Worm (Caenorhabditis elegans): Measurements from ENCODE around the gene algn-3.
A peak's percentile ranks its signal among the peaks of the same experiment; 100 is the strongest.

Gene algn-3

DNA sequence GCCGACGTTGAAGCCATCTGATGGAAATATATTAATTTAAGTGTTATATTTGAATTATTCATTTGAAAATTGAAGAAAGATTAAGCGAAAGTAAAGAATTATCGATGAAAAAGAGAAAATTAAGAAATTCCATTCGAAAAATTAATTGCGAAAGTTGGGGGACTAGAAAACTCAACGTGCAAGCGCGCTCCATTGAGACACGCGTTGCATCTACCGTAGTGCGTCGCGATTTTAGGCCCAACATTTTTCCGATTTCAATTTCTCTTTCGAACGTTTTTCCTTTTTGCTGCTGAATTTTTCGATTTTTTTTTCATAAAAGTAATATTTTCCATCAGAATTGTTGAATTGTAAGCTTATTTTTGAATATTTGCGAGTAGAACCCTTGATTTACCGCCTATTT lies 21.7 kb upstream of the algn-3 start, which contains the start of gene Y48B6A.1 (continued):
- peak; percentile 2 for TF ChIP-seq die-1 (tag; optimal IDR thresholded peaks at IDR 0.05)
- peak; percentile 81 for TF ChIP-seq lir-1 (GFP tag; conservative IDR thresholded peaks at IDR 0.05)
- TF ChIP-seq akir-1 (GFP tag; optimal IDR thresholded peaks at IDR 0.05), result no peak
- TF ChIP-seq ztf-25 (GFP tag; IDR thresholded peaks at IDR 0.05), result peak; percentile 90
- no peak for TF ChIP-seq ztf-22 (GFP tag; optimal IDR thresholded peaks at IDR 0.05)
- TF ChIP-seq K12H6.12 (tag; optimal IDR thresholded peaks at IDR 0.05), result peak; percentile 91
- TF ChIP-seq ceh-79 (tag; optimal IDR thresholded peaks at IDR 0.05), result no peak
- TF ChIP-seq snpc-4 (GFP tag; optimal IDR thresholded peaks at IDR 0.05), result peak; percentile 49
- TF ChIP-seq snpc-4 (tag; optimal IDR thresholded peaks at IDR 0.05), result peak; percentile 73 to 90 (median 78)
- no peak for TF ChIP-seq aptf-3 (GFP tag; IDR thresholded peaks at IDR 0.05)
- no peak for TF ChIP-seq ets-4 (GFP tag; optimal IDR thresholded peaks at IDR 0.05)
- TF ChIP-seq tlf-1 (GFP tag; optimal IDR thresholded peaks at IDR 0.05), result peak; percentile 85
- TF ChIP-seq ceh-40 (GFP tag; IDR thresholded peaks at IDR 0.05), result no peak
- peak; percentile 97 for TF ChIP-seq dox-1 (GFP tag; IDR thresholded peaks at IDR 0.05)
- peak; percentile 87 for TF ChIP-seq ceh-91 (GFP tag; IDR thresholded peaks at IDR 0.05)
- peak; percentile 93 for TF ChIP-seq lsl-1 (GFP tag; optimal IDR thresholded peaks at IDR 0.05)
- peak; percentile 78 for TF ChIP-seq madf-10 (tag; optimal IDR thresholded peaks at IDR 0.05)
- TF ChIP-seq somi-1 (GFP tag; optimal IDR thresholded peaks at IDR 0.05), result peak; percentile 32
- no peak for TF ChIP-seq hlh-26 (GFP tag; conservative IDR thresholded peaks at IDR 0.05)
- TF ChIP-seq F52B5.7 (tag; optimal IDR thresholded peaks at IDR 0.05), result peak; percentile 7
- TF ChIP-seq ccch-3 (GFP tag; optimal IDR thresholded peaks at IDR 0.05), result peak; percentile 80
- peak; percentile 36 for TF ChIP-seq F57A8.1 (GFP tag; optimal IDR thresholded peaks at IDR 0.05)
- no peak for TF ChIP-seq sea-2 (GFP tag; IDR thresholded peaks at IDR 0.05)
- TF ChIP-seq chd-7 (tag; optimal IDR thresholded peaks at IDR 0.05), result peak; percentile 30
- no peak for TF ChIP-seq F57C9.4 (tag; optimal IDR thresholded peaks at IDR 0.05)
- TF ChIP-seq nfyb-1 (GFP tag; IDR thresholded peaks at IDR 0.05), result 0 out of 2 replicates have a peak, but pooled peaks have one; percentile 40
- peak; percentile 66 for TF ChIP-seq attf-3 (GFP tag; conservative IDR thresholded peaks at IDR 0.05)
- no peak for TF ChIP-seq B0035.1 (tag; optimal IDR thresholded peaks at IDR 0.05)
- no peak for TF ChIP-seq nhr-179 (tag; optimal IDR thresholded peaks at IDR 0.05)
- TF ChIP-seq F49E8.2 (tag; optimal IDR thresholded peaks at IDR 0.05; ENCODE audit: insufficient read depth), result peak; percentile 92
- TF ChIP-seq unc-62 (GFP tag; optimal IDR thresholded peaks at IDR 0.05), result no peak
- no peak for TF ChIP-seq F39B2.1 (GFP tag; IDR thresholded peaks at IDR 0.05)
- TF ChIP-seq Y67H2A.10 (GFP tag; conservative IDR thresholded peaks at IDR 0.05), result peak; percentile 76
- 0 out of 2 replicates have a peak, but pooled peaks have one; percentile 46 for TF ChIP-seq egl-44 (GFP tag; IDR thresholded peaks at IDR 0.05)
- TF ChIP-seq hrde-1 (tag; optimal IDR thresholded peaks at IDR 0.05; ENCODE audit: borderline replicate concordance), result no peak
- TF ChIP-seq T07F8.4 (tag; optimal IDR thresholded peaks at IDR 0.05), result no peak
- no peak for TF ChIP-seq Y53F4B.3 (GFP tag; IDR thresholded peaks at IDR 0.05)
- no peak for TF ChIP-seq rpc-1 (optimal IDR thresholded peaks at IDR 0.05)
- peak; percentile 3 for TF ChIP-seq rpc-1 (tag; optimal IDR thresholded peaks at IDR 0.05)
- no peak for TF ChIP-seq T26A5.8 (tag; optimal IDR thresholded peaks at IDR 0.05)
- peak; percentile 89 for TF ChIP-seq athp-1 (tag; optimal IDR thresholded peaks at IDR 0.05)
- no peak for TF ChIP-seq cebp-2 (GFP tag; IDR thresholded peaks at IDR 0.05)
- peak; percentile 66 for TF ChIP-seq zfh-2 (GFP tag; conservative IDR thresholded peaks at IDR 0.05)

Measured in whole organism, young adult.